Fruit fly (Drosophila melanogaster) whole organism, embryonic: ENCODE measurements around the gene a5.

Experiments used
- Atf-2 ChIP-seq: fragments of 200-800 bp; sonication (Bioruptor generic); optimal IDR thresholded peaks from 2 replicates; lab custom pipeline; 2016; ENCODE audit warnings: missing biosample characterization, missing genetic modification characterization
- CG10321 ChIP-seq: fragments of 200-800 bp; sonication (Bioruptor generic); IDR thresholded peaks from 2 replicates; pipeline ENCODE4 v1.3.6; 2022; ENCODE audit warnings: missing biosample characterization, missing genetic modification characterization
- CG12236 ChIP-seq: fragments of 200-800 bp; sonication (Bioruptor generic); optimal IDR thresholded peaks from 2 replicates; lab custom pipeline; 2016; ENCODE audit warnings: missing biosample characterization, missing genetic modification characterization
- CG14710 ChIP-seq: fragments of 200-800 bp; sonication (Bioruptor generic); optimal IDR thresholded peaks from 3 replicates; lab custom pipeline; 2019; ENCODE audit warnings: missing biosample characterization, mild to moderate bottlenecking, missing genetic modification characterization, moderate library complexity
- CG16779 ChIP-seq: fragments of 200-800 bp; sonication (Bioruptor generic); IDR thresholded peaks from 2 replicates; pipeline ENCODE4 v1.3.6; 2022; ENCODE audit warnings: missing biosample characterization, missing genetic modification characterization
- CG17829 ChIP-seq: fragments of 200-800 bp; optimal IDR thresholded peaks from 2 replicates; lab custom pipeline; 2019; ENCODE audit warnings: missing biosample characterization, mild to moderate bottlenecking, missing genetic modification characterization, moderate library complexity
- CG18011 ChIP-seq: fragments of 200-800 bp; sonication (Bioruptor generic); optimal IDR thresholded peaks from 2 replicates; lab custom pipeline; 2017; ENCODE audit warnings: missing biosample characterization, missing genetic modification characterization, mild to moderate bottlenecking, moderate library complexity, missing genotype
- CG1832 ChIP-seq: fragments of 200-800 bp; sonication (Bioruptor generic); optimal IDR thresholded peaks from 2 replicates; lab custom pipeline; 2017; ENCODE audit warnings: missing biosample characterization, mild to moderate bottlenecking, missing genetic modification characterization, inconsistent platforms
- CG2129 ChIP-seq: fragments of 200-800 bp; sonication (Bioruptor generic); IDR thresholded peaks from 2 replicates; pipeline ENCODE4 v1.3.6; 2022; ENCODE audit warnings: missing biosample characterization, missing genetic modification characterization; ENCODE audit not compliant: partially characterized antibody
- CG30431 ChIP-seq: fragments of 200-800 bp; sonication (Bioruptor generic); optimal IDR thresholded peaks from 2 replicates; lab custom pipeline; 2017; ENCODE audit warnings: missing biosample characterization, missing genetic modification characterization
- CG34376 ChIP-seq: fragments of 200-800 bp; sonication (Bioruptor generic); optimal IDR thresholded peaks from 2 replicates; lab custom pipeline; 2018; ENCODE audit warnings: missing biosample characterization, mild to moderate bottlenecking, missing genetic modification characterization
- CG8478 ChIP-seq: fragments of >200 bp; optimal IDR thresholded peaks from 2 replicates; lab custom pipeline; 2018
- CG9797 ChIP-seq: fragments of 200-800 bp; sonication (Bioruptor generic); optimal IDR thresholded peaks from 3 replicates; lab custom pipeline; 2018; ENCODE audit warnings: missing biosample characterization, mild to moderate bottlenecking, missing genetic modification characterization
- CG9817 ChIP-seq: fragments of 200-800 bp; sonication (Bioruptor generic); optimal IDR thresholded peaks from 2 replicates; lab custom pipeline; 2018; ENCODE audit warnings: missing biosample characterization, mild to moderate bottlenecking, missing genetic modification characterization, moderate library complexity
- Camta ChIP-seq: fragments of 200-800 bp; sonication (Bioruptor generic); optimal IDR thresholded peaks from 2 replicates; lab custom pipeline; 2016; ENCODE audit warnings: missing biosample characterization, missing genetic modification characterization
- Dp ChIP-seq: fragments of 200-800 bp; sonication (Bioruptor generic); optimal IDR thresholded peaks from 2 replicates; lab custom pipeline; 2018; ENCODE audit warnings: missing biosample characterization, mild to moderate bottlenecking, missing genetic modification characterization, moderate library complexity
- Fer1 ChIP-seq: fragments of 200-800 bp; sonication (Bioruptor generic); optimal IDR thresholded peaks from 2 replicates; lab custom pipeline; 2017; ENCODE audit warnings: missing biosample characterization, mild to moderate bottlenecking, missing genetic modification characterization
- Hey ChIP-seq: fragments of 200-800 bp; sonication (Bioruptor generic); optimal IDR thresholded peaks from 3 replicates; lab custom pipeline; 2018; ENCODE audit warnings: missing biosample characterization, mild to moderate bottlenecking, missing genetic modification characterization
- Lhr ChIP-seq: fragments of 200-800 bp; sonication (Bioruptor generic); optimal IDR thresholded peaks from 3 replicates; lab custom pipeline; 2017; ENCODE audit warnings: mild to moderate bottlenecking, missing biosample characterization, missing genetic modification reagents, missing genetic modification characterization
- MBD-R2 ChIP-seq: fragments of 200-800 bp; sonication (Bioruptor generic); IDR thresholded peaks from 2 replicates; pipeline ENCODE4 v1.3.6; 2022; ENCODE audit warnings: missing biosample characterization, missing genetic modification characterization
- Mes4 ChIP-seq: fragments of 200-800 bp; sonication (Bioruptor generic); optimal IDR thresholded peaks from 2 replicates; lab custom pipeline; 2016; ENCODE audit warnings: missing biosample characterization, missing genetic modification characterization
- Nf-YC ChIP-seq: fragments of 200-800 bp; optimal IDR thresholded peaks from 3 replicates; lab custom pipeline; 2019; ENCODE audit warnings: missing biosample characterization, mild to moderate bottlenecking, missing genetic modification characterization, moderate library complexity
- NfI ChIP-seq: fragments of 200-800 bp; sonication (Bioruptor generic); optimal IDR thresholded peaks from 3 replicates; lab custom pipeline; 2018; ENCODE audit warnings: missing biosample characterization, mild to moderate bottlenecking, missing genetic modification characterization, moderate library complexity
- Rfx ChIP-seq: fragments of 200-800 bp; sonication (Bioruptor generic); IDR thresholded peaks from 2 replicates; pipeline ENCODE4 v1.3.6; 2022; ENCODE audit warnings: missing biosample characterization, missing genetic modification characterization
- Spps ChIP-seq: fragments of 200-800 bp; sonication (Bioruptor generic); optimal IDR thresholded peaks from 2 replicates; lab custom pipeline; 2018; ENCODE audit warnings: missing biosample characterization, mild to moderate bottlenecking, missing genetic modification characterization
- ara ChIP-seq: fragments of 200-800 bp; sonication (Bioruptor generic); IDR thresholded peaks from 2 replicates; pipeline ENCODE4 v1.3.6; 2022; ENCODE audit warnings: missing biosample characterization, missing genetic modification characterization
- cad ChIP-seq: fragments of >200 bp; optimal IDR thresholded peaks from 2 replicates; lab custom pipeline; 2017; ENCODE audit warnings: missing biosample characterization, missing genetic modification characterization
- chn ChIP-seq: fragments of 200-800 bp; sonication (Bioruptor generic); optimal IDR thresholded peaks from 2 replicates; lab custom pipeline; 2016; ENCODE audit warnings: missing biosample characterization, missing genetic modification characterization
- corto ChIP-seq: fragments of 200-800 bp; sonication (Bioruptor generic); optimal IDR thresholded peaks from 2 replicates; lab custom pipeline; 2016; ENCODE audit warnings: missing biosample characterization, mild to moderate bottlenecking, missing genetic modification characterization, moderate library complexity
- crol ChIP-seq: fragments of 200-800 bp; sonication (Bioruptor generic); IDR thresholded peaks from 2 replicates; pipeline ENCODE4 v1.3.6; 2022; ENCODE audit warnings: missing biosample characterization, missing genetic modification characterization
- danr ChIP-seq: fragments of 200-800 bp; sonication (Bioruptor generic); IDR thresholded peaks from 2 replicates; pipeline ENCODE4 v1.3.6; 2022; ENCODE audit warnings: missing biosample characterization, missing genetic modification characterization
- en ChIP-seq: fragments of 200-800 bp; sonication (Bioruptor generic); optimal IDR thresholded peaks from 2 replicates; lab custom pipeline; 2016; ENCODE audit warnings: missing biosample characterization, missing genetic modification characterization
- ewg ChIP-seq: fragments of 200-800 bp; sonication (Bioruptor generic); optimal IDR thresholded peaks from 3 replicates; lab custom pipeline; 2017; ENCODE audit warnings: mild to moderate bottlenecking, missing biosample characterization, missing genetic modification reagents, missing genetic modification characterization
- gfzf ChIP-seq: fragments of 200-800 bp; sonication (Bioruptor generic); optimal IDR thresholded peaks from 2 replicates; lab custom pipeline; 2016; ENCODE audit warnings: missing biosample characterization, mild to moderate bottlenecking, missing genetic modification characterization, moderate library complexity
- ham ChIP-seq: fragments of 200-800 bp; sonication (Bioruptor generic); IDR thresholded peaks from 2 replicates; pipeline ENCODE4 v1.3.6; 2022; ENCODE audit warnings: missing biosample characterization, missing genetic modification characterization
- nom ChIP-seq: fragments of 200-800 bp; sonication (Bioruptor generic); optimal IDR thresholded peaks from 2 replicates; lab custom pipeline; 2017; ENCODE audit warnings: missing biosample characterization, missing genetic modification characterization, mild to moderate bottlenecking, moderate library complexity, missing genetic modification reagents
- org-1 ChIP-seq: fragments of 200-800 bp; sonication (Bioruptor generic); optimal IDR thresholded peaks from 2 replicates; lab custom pipeline; 2017; ENCODE audit warnings: missing biosample characterization, missing genetic modification characterization
- pb ChIP-seq: fragments of 200-800 bp; sonication (Bioruptor generic); optimal IDR thresholded peaks from 3 replicates; lab custom pipeline; 2016; ENCODE audit warnings: missing biosample characterization, missing genetic modification characterization
- pfk ChIP-seq: fragments of 200-800 bp; sonication (Bioruptor generic); optimal IDR thresholded peaks from 2 replicates; lab custom pipeline; 2018; ENCODE audit warnings: missing biosample characterization, mild to moderate bottlenecking, missing genetic modification characterization, moderate library complexity
- pnt ChIP-seq: fragments of 200-800 bp; sonication (Bioruptor generic); optimal IDR thresholded peaks from 3 replicates; lab custom pipeline; 2016; ENCODE audit warnings: missing biosample characterization, missing genetic modification characterization
- repo ChIP-seq: fragments of 200-800 bp; sonication (Bioruptor generic); optimal IDR thresholded peaks from 2 replicates; lab custom pipeline; 2016; ENCODE audit warnings: missing biosample characterization, missing genetic modification characterization
- run ChIP-seq: fragments of 200-800 bp; sonication (Bioruptor generic); optimal IDR thresholded peaks from 3 replicates; lab custom pipeline; 2018; ENCODE audit warnings: missing biosample characterization, mild to moderate bottlenecking, missing genetic modification characterization
- sens-2 ChIP-seq: fragments of 200-800 bp; sonication (Bioruptor generic); IDR thresholded peaks from 2 replicates; pipeline ENCODE4 v1.3.6; 2022; ENCODE audit warnings: missing biosample characterization, missing genetic modification characterization
- shn ChIP-seq: fragments of 200-800 bp; sonication (Bioruptor generic); optimal IDR thresholded peaks from 3 replicates; lab custom pipeline; 2016; ENCODE audit warnings: missing biosample characterization, missing genetic modification characterization
- sob ChIP-seq: fragments of 200-800 bp; sonication (Bioruptor generic); IDR thresholded peaks from 2 replicates; pipeline ENCODE4 v1.3.6; 2022; ENCODE audit warnings: missing biosample characterization, missing genetic modification characterization
- sug ChIP-seq: fragments of 200-800 bp; optimal IDR thresholded peaks from 2 replicates; lab custom pipeline; 2019; ENCODE audit warnings: missing biosample characterization, mild to moderate bottlenecking, missing genetic modification characterization, moderate library complexity
- tap ChIP-seq: fragments of 200-800 bp; optimal IDR thresholded peaks from 3 replicates; lab custom pipeline; 2019; ENCODE audit warnings: missing biosample characterization, mild to moderate bottlenecking, missing genetic modification characterization, moderate library complexity
- unc-4 ChIP-seq: fragments of 200-800 bp; sonication (Bioruptor generic); IDR thresholded peaks from 2 replicates; pipeline ENCODE4 v1.3.6; 2022; ENCODE audit warnings: missing biosample characterization, missing genetic modification characterization; ENCODE audit not compliant: partially characterized antibody
- unpg ChIP-seq: fragments of 200-800 bp; sonication (Bioruptor generic); optimal IDR thresholded peaks from 3 replicates; lab custom pipeline; 2018; ENCODE audit warnings: missing biosample characterization, mild to moderate bottlenecking, missing genetic modification characterization, moderate library complexity
- zfh2 ChIP-seq: fragments of 200-800 bp; sonication (Bioruptor generic); optimal IDR thresholded peaks from 2 replicates; lab custom pipeline; 2016; ENCODE audit warnings: missing biosample characterization, missing genetic modification characterization

a5 gene

dm6 chr2L:1361771-1362632 is 33.0 kb downstream of the a5 start, which contains the start of gene NLaz (continued):
- TF ChIP-seq CG10321 (GFP tag; lab: Robert Waterston, UW) (no peak), CG14710 (tag; lab: Kevin White, UChicago) (no peak), unpg (GFP tag; lab: Kevin White, UChicago) (peak; percentile 57), Atf-2 (no peak), Spps (no peak), cad (GFP tag; lab: Kevin White, UChicago) (no peak), MBD-R2 (no peak), repo (GFP tag; lab: Kevin White, UChicago) (no peak), pfk (GFP tag; lab: Kevin White, UChicago) (no peak), Nf-YC (tag; lab: Kevin White, UChicago) (no peak), Hey (tag; lab: Kevin White, UChicago) (no peak), CG1832 (no peak), gfzf (GFP tag; lab: Kevin White, UChicago) (no peak), unc-4 (GFP tag; lab: Robert Waterston, UW) (no peak), Mes4 (no peak), en (no peak), Dp (GFP tag; lab: Kevin White, UChicago) (peak; percentile 4), ewg (GFP tag; lab: Kevin White, UChicago) (peak; percentile 42), Fer1 (no peak), pnt (GFP tag; lab: Kevin White, UChicago) (no peak), CG8478 (no peak), CG2129 (GFP tag; lab: Robert Waterston, UW) (no peak), CG17829 (tag; lab: Kevin White, UChicago) (no peak), tap (tag; lab: Kevin White, UChicago) (no peak), corto (GFP tag; lab: Kevin White, UChicago) (no peak), zfh2 (GFP tag; lab: Kevin White, UChicago) (no peak), ham (GFP tag; lab: Robert Waterston, UW) (no peak), shn (GFP tag; lab: Kevin White, UChicago) (no peak), NfI (GFP tag; lab: Kevin White, UChicago) (peak; percentile 82), CG30431 (peak; percentile 34), CG18011 (GFP tag; lab: Kevin White, UChicago) (no peak), sug (tag; lab: Kevin White, UChicago) (no peak), crol (GFP tag; lab: Robert Waterston, UW) (no peak), CG12236 (GFP tag; lab: Kevin White, UChicago) (no peak), Rfx (GFP tag; lab: Robert Waterston, UW) (peak; percentile 85), CG16779 (GFP tag; lab: Robert Waterston, UW) (no peak), Lhr (GFP tag; lab: Kevin White, UChicago) (peak; percentile 31), CG34376 (GFP tag; lab: Kevin White, UChicago) (no peak), Camta (GFP tag; lab: Kevin White, UChicago) (no peak), CG9817 (tag; lab: Kevin White, UChicago) (peak; percentile 39), CG9797 (GFP tag; lab: Kevin White, UChicago) (no peak), sob (GFP tag; lab: Robert Waterston, UW) (peak; percentile 46; the same call in 1 of the 2 replicates), nom (GFP tag; lab: Kevin White, UChicago) (no peak), chn (GFP tag; lab: Kevin White, UChicago) (no peak), sens-2 (GFP tag; lab: Robert Waterston, UW) (no peak), org-1 (no peak), ara (GFP tag; lab: Robert Waterston, UW) (no peak), run (tag; lab: Kevin White, UChicago) (no peak), pb (GFP tag; lab: Kevin White, UChicago) (no peak), danr (GFP tag; lab: Robert Waterston, UW) (no peak)
